Worm (Caenorhabditis elegans): ENCODE measurements around the gene atgp-1.

Gene atgp-1

ce11 chrIV:17264714-17265113 lies 4.4 kb upstream of the atgp-1 start, which contains the start of gene F26D10.13:
Gene F26D10.13 (minus strand): TSS chrIV:17264814.
- TF ChIP-seq ztf-1 (GFP tag; conservative IDR thresholded peaks at IDR 0.05): no peak
- TF ChIP-seq sma-3 (GFP tag; optimal IDR thresholded peaks at IDR 0.05): no peak
- no peak for TF ChIP-seq aly-2 (tag; optimal IDR thresholded peaks at IDR 0.05)
- no peak for TF ChIP-seq alr-1 (tag; optimal IDR thresholded peaks at IDR 0.05)
- TF ChIP-seq lin-39 (tag; optimal IDR thresholded peaks at IDR 0.05): no peak
- TF ChIP-seq nhr-23 (tag; optimal IDR thresholded peaks at IDR 0.05): no peak
- no peak for TF ChIP-seq lin-13 (GFP tag; optimal IDR thresholded peaks at IDR 0.05)
- TF ChIP-seq nhr-129 (tag; optimal IDR thresholded peaks at IDR 0.05): no peak
- no peak for TF ChIP-seq peb-1 (tag; optimal IDR thresholded peaks at IDR 0.05)
- no peak for TF ChIP-seq ama-1 (optimal IDR thresholded peaks at IDR 0.05)
- no peak for TF ChIP-seq nhr-6 (tag; optimal IDR thresholded peaks at IDR 0.05)
- TF ChIP-seq ceh-82 (tag; optimal IDR thresholded peaks at IDR 0.05): no peak
- TF ChIP-seq nhr-77 (tag; optimal IDR thresholded peaks at IDR 0.05): no peak
- TF ChIP-seq Y55F3AM.14 (GFP tag; optimal IDR thresholded peaks at IDR 0.05): no peak
- TF ChIP-seq nhr-21 (tag; optimal IDR thresholded peaks at IDR 0.05): no peak
- no peak for TF ChIP-seq mbf-1 (tag; optimal IDR thresholded peaks at IDR 0.05)
- TF ChIP-seq ceh-16 (tag; optimal IDR thresholded peaks at IDR 0.05): no peak
- TF ChIP-seq skn-1 (tag; optimal IDR thresholded peaks at IDR 0.05): no peak
- no peak for TF ChIP-seq nhr-12 (tag; optimal IDR thresholded peaks at IDR 0.05)
- TF ChIP-seq blmp-1 (tag; optimal IDR thresholded peaks at IDR 0.05; ENCODE audit: insufficient read depth): no peak

ce11 chrIV:17265279-17265678 lies 3.9 kb upstream of the atgp-1 start, which contains the start of gene str-187:
Gene str-187 (plus strand): TSS chrIV:17265579.
- TF ChIP-seq unc-62 (GFP tag; optimal IDR thresholded peaks at IDR 0.05): no peak

ce11 chrIV:17265716-17266115 lies 3.4 kb upstream of the atgp-1 start:
- no peak for TF ChIP-seq lin-13 (GFP tag; optimal IDR thresholded peaks at IDR 0.05)
- TF ChIP-seq dmd-4 (tag; optimal IDR thresholded peaks at IDR 0.05): no peak
- no peak for TF ChIP-seq nhr-11 (tag; optimal IDR thresholded peaks at IDR 0.05)
- TF ChIP-seq skn-1 (tag; optimal IDR thresholded peaks at IDR 0.05): no peak
- TF ChIP-seq mbf-1 (tag; optimal IDR thresholded peaks at IDR 0.05): no peak
- TF ChIP-seq ama-1 (optimal IDR thresholded peaks at IDR 0.05): no peak
- TF ChIP-seq nhr-25 (tag; optimal IDR thresholded peaks at IDR 0.05): no peak
- TF ChIP-seq snpc-4 (tag; optimal IDR thresholded peaks at IDR 0.05): no peak
- no peak for TF ChIP-seq aly-2 (tag; optimal IDR thresholded peaks at IDR 0.05)
- TF ChIP-seq unc-62 (GFP tag; optimal IDR thresholded peaks at IDR 0.05): no peak

DNA sequence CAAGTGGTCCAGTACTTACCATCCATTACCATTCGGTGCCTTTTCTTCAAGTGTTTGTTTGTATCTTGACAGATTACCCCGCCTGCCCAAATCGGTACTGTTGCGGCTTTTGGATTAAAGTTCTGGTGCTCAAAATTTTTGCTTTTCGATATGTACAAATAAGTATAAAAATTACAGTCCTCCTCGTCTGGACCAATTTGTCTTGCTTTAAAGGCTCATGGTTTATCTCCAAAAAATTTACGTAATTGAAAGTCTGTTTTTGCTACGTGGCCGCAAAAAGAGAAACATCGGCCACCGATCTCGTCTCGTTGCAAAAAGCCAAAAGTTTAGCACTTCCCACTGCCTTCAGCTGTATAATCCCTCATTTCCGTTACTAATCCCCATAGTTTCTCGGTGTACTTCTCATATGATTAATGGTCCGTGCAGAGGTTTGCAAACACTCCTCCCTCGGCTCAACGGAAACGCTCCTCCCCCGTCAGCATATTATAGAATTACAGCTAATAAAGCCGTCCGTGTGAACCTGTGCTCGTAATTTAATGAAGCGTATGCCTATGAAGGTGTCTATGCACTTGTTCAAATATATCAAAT lies 1.7 kb upstream of the atgp-1 start:
- TF ChIP-seq mbf-1 (tag; optimal IDR thresholded peaks at IDR 0.05): no peak
- TF ChIP-seq C34F6.9 (tag; optimal IDR thresholded peaks at IDR 0.05): no peak
- peak; percentile 27 for TF ChIP-seq mab-5 (tag; optimal IDR thresholded peaks at IDR 0.05)
- TF ChIP-seq nhr-129 (tag; optimal IDR thresholded peaks at IDR 0.05): no peak
- peak; percentile 70 for TF ChIP-seq unc-55 (GFP tag; optimal IDR thresholded peaks at IDR 0.05)

- TF ChIP-seq ZK546.5 (tag; optimal IDR thresholded peaks at IDR 0.05) (no peak), gmeb-1 (tag; optimal IDR thresholded peaks at IDR 0.05) (no peak), peb-1 (tag; optimal IDR thresholded peaks at IDR 0.05) (no peak), skn-1 (tag; optimal IDR thresholded peaks at IDR 0.05) (no peak), nhr-6 (tag; optimal IDR thresholded peaks at IDR 0.05) (no peak), ama-1 (optimal IDR thresholded peaks at IDR 0.05) (no peak), R02D3.7 (tag; optimal IDR thresholded peaks at IDR 0.05) (no peak), Y55F3AM.14 (GFP tag; optimal IDR thresholded peaks at IDR 0.05) (no peak), nhr-129 (tag; optimal IDR thresholded peaks at IDR 0.05) (no peak), sma-3 (GFP tag; optimal IDR thresholded peaks at IDR 0.05) (no peak), aly-2 (tag; optimal IDR thresholded peaks at IDR 0.05) (no peak), ztf-4 (tag; optimal IDR thresholded peaks at IDR 0.05) (no peak), lin-11 (tag; optimal IDR thresholded peaks at IDR 0.05) (no peak), lin-39 (tag; optimal IDR thresholded peaks at IDR 0.05) (no peak), unc-39 (tag; optimal IDR thresholded peaks at IDR 0.05) (no peak), ztf-11 (tag; optimal IDR thresholded peaks at IDR 0.05) (no peak), mab-5 (tag; optimal IDR thresholded peaks at IDR 0.05) (no peak), dmd-4 (tag; optimal IDR thresholded peaks at IDR 0.05) (no peak), blmp-1 (tag; optimal IDR thresholded peaks at IDR 0.05; ENCODE audit: insufficient read depth) (no peak)
Measured at ce11 chrIV:17268069-17268468, 1.1 kb upstream of the atgp-1 start.
